Fruit fly (Drosophila melanogaster) whole organism, pupa: ENCODE data around the gene ZIPIC.
A peak's percentile ranks its signal among the peaks of the same experiment; 100 is the strongest.

ENCODE experiments used
- CG10348 ChIP-seq: fragments of 200-800 bp; sonication (Bioruptor generic); IDR thresholded peaks from 2 replicates; pipeline ENCODE4 v1.3.6; 2022; ENCODE audit warnings: missing biosample characterization, missing genetic modification characterization
- CG12605 ChIP-seq: fragments of 200-800 bp; sonication (Bioruptor generic); IDR thresholded peaks from 2 replicates; pipeline ENCODE4 v1.3.6; 2022; ENCODE audit warnings: missing biosample characterization, missing genetic modification characterization
- CG13204 ChIP-seq: fragments of 200-800 bp; sonication (Bioruptor generic); optimal IDR thresholded peaks from 2 replicates; lab custom pipeline; 2018; ENCODE audit warnings: missing biosample characterization, mild to moderate bottlenecking, missing genetic modification characterization, moderate library complexity
- CG14655 ChIP-seq: fragments of 200-800 bp; sonication (Bioruptor generic); optimal IDR thresholded peaks from 3 replicates; lab custom pipeline; 2017; ENCODE audit warnings: mild to moderate bottlenecking, missing biosample characterization, missing genetic modification reagents, missing genetic modification characterization
- CG15710 ChIP-seq: fragments of 200-800 bp; sonication (Bioruptor generic); optimal IDR thresholded peaks from 2 replicates; lab custom pipeline; 2018; ENCODE audit warnings: missing biosample characterization, mild to moderate bottlenecking, missing genetic modification characterization, moderate library complexity
- CG17806 ChIP-seq: fragments of 200-800 bp; sonication (Bioruptor generic); optimal IDR thresholded peaks from 2 replicates; lab custom pipeline; 2018; ENCODE audit warnings: missing biosample characterization, mild to moderate bottlenecking, missing genetic modification characterization, moderate library complexity
- CG32121 ChIP-seq: fragments of 200-800 bp; sonication (Bioruptor generic); IDR thresholded peaks from 2 replicates; pipeline ENCODE4 v1.3.6; 2022; ENCODE audit warnings: missing biosample characterization, missing genetic modification characterization
- CG34367 ChIP-seq: fragments of 200-800 bp; sonication (Bioruptor generic); optimal IDR thresholded peaks from 2 replicates; lab custom pipeline; 2018; ENCODE audit warnings: missing biosample characterization, mild to moderate bottlenecking, missing genetic modification characterization
- CG4496 ChIP-seq: fragments of 200-800 bp; sonication (Bioruptor generic); IDR thresholded peaks from 3 replicates; pipeline ENCODE4 v1.3.6; 2022; ENCODE audit warnings: missing biosample characterization, missing genetic modification characterization
- CG8159 ChIP-seq: fragments of 200-800 bp; sonication (Bioruptor generic); optimal IDR thresholded peaks from 3 replicates; lab custom pipeline; 2018; ENCODE audit warnings: missing biosample characterization, mild to moderate bottlenecking, missing genetic modification characterization, moderate library complexity
- CG8301 ChIP-seq: fragments of 200-800 bp; sonication (Bioruptor generic); optimal IDR thresholded peaks from 2 replicates; lab custom pipeline; 2018; ENCODE audit warnings: missing biosample characterization, mild to moderate bottlenecking, missing genetic modification characterization
- CG9948 ChIP-seq: fragments of 200-800 bp; sonication (Bioruptor generic); optimal IDR thresholded peaks from 2 replicates; lab custom pipeline; 2018; ENCODE audit warnings: missing biosample characterization, mild to moderate bottlenecking, missing genetic modification characterization, moderate library complexity
- D1 ChIP-seq: fragments of 200-800 bp; sonication (Bioruptor generic); optimal IDR thresholded peaks from 2 replicates; lab custom pipeline; 2018; ENCODE audit warnings: missing biosample characterization, mild to moderate bottlenecking, missing genetic modification characterization, moderate library complexity
- EcR ChIP-seq: fragments of 200-800 bp; sonication (Bioruptor generic); optimal IDR thresholded peaks from 3 replicates; lab custom pipeline; 2019; ENCODE audit warnings: missing biosample characterization, missing genetic modification characterization, mild to moderate bottlenecking, moderate library complexity, missing genetic modification reagents
- Ets98B ChIP-seq: fragments of 200-800 bp; sonication (Bioruptor generic); IDR thresholded peaks from 2 replicates; pipeline ENCODE4 v1.3.6; 2022; ENCODE audit warnings: missing biosample characterization, missing genetic modification characterization
- Pif1A ChIP-seq: fragments of 200-800 bp; sonication (Bioruptor generic); optimal IDR thresholded peaks from 3 replicates; lab custom pipeline; 2016; ENCODE audit warnings: missing biosample characterization, missing genetic modification characterization
- Pif1B ChIP-seq: fragments of 200-800 bp; sonication (Bioruptor generic); optimal IDR thresholded peaks from 3 replicates; lab custom pipeline; 2016; ENCODE audit warnings: missing biosample characterization, missing genetic modification characterization
- Snoo ChIP-seq: fragments of 200-800 bp; sonication (Bioruptor generic); optimal IDR thresholded peaks from 3 replicates; lab custom pipeline; 2017; ENCODE audit warnings: missing biosample characterization, mild to moderate bottlenecking, missing genetic modification characterization, inconsistent platforms
- fd96Ca ChIP-seq: fragments of 200-800 bp; sonication (Bioruptor generic); IDR thresholded peaks from 3 replicates; pipeline ENCODE4 v1.3.6; 2022; ENCODE audit warnings: missing biosample characterization, missing genetic modification characterization
- gl ChIP-seq: fragments of 200-800 bp; sonication (Bioruptor generic); optimal IDR thresholded peaks from 2 replicates; lab custom pipeline; 2018; ENCODE audit warnings: missing biosample characterization, mild to moderate bottlenecking, missing genetic modification characterization
- rn ChIP-seq: fragments of 200-800 bp; sonication (Bioruptor generic); IDR thresholded peaks from 2 replicates; pipeline ENCODE4 v1.3.6; 2022; ENCODE audit warnings: missing biosample characterization, missing genetic modification characterization

ZIPIC gene

DNA sequence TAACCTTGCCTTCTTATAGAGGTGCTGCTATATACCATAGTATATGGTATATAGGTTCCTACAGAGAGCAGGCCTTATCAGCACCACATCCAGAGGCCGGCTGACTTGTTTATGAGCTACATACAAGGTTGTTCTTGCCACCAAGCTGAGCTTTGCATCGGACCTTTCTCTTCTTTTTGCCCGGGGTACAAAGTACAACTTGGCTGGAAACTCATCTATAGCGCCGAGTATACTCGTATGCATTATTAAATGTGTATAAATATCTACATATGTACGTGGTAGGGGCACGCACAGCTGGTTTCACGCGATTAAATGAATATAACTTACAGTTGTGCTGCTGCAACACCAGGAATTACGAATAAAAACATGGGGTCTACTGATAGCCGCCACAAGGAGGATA is 22.8 kb downstream of the ZIPIC start:
- peak; percentile 94 for TF ChIP-seq gl (tag; lab: Kevin White, UChicago)
- TF ChIP-seq EcR (GFP tag; lab: Kevin White, UChicago) = no peak
- peak; percentile 58 for TF ChIP-seq CG14655 (GFP tag; lab: Kevin White, UChicago)
- peak; percentile 54; the same call in 1 of the 3 replicates for TF ChIP-seq CG4496
- peak; percentile 78 for TF ChIP-seq CG13204 (GFP tag; lab: Kevin White, UChicago)
- TF ChIP-seq CG9948 (tag; lab: Kevin White, UChicago) = no peak
- TF ChIP-seq CG17806 = peak; percentile 47
- peak; percentile 39; the same call in 2 of the 3 replicates for TF ChIP-seq fd96Ca (GFP tag; lab: Robert Waterston, UW)
- TF ChIP-seq rn = no peak
- TF ChIP-seq CG12605 (GFP tag; lab: Robert Waterston, UW) = peak; percentile 87
- TF ChIP-seq Ets98B (GFP tag; lab: Robert Waterston, UW) = peak; percentile 77
- TF ChIP-seq CG10348 (GFP tag; lab: Robert Waterston, UW) = no peak
- TF ChIP-seq Pif1A (GFP tag; lab: Kevin White, UChicago) = peak; percentile 76
- peak; percentile 18 for TF ChIP-seq CG15710 (tag; lab: Kevin White, UChicago)
- TF ChIP-seq Pif1B = peak; percentile 64
- TF ChIP-seq CG8159 (tag; lab: Kevin White, UChicago) = peak; percentile 40
- peak; percentile 23 for TF ChIP-seq CG34367 (tag; lab: Kevin White, UChicago)
- TF ChIP-seq Snoo = peak; percentile 3
- peak; percentile 48 for TF ChIP-seq CG8301 (tag; lab: Kevin White, UChicago)

DNA sequence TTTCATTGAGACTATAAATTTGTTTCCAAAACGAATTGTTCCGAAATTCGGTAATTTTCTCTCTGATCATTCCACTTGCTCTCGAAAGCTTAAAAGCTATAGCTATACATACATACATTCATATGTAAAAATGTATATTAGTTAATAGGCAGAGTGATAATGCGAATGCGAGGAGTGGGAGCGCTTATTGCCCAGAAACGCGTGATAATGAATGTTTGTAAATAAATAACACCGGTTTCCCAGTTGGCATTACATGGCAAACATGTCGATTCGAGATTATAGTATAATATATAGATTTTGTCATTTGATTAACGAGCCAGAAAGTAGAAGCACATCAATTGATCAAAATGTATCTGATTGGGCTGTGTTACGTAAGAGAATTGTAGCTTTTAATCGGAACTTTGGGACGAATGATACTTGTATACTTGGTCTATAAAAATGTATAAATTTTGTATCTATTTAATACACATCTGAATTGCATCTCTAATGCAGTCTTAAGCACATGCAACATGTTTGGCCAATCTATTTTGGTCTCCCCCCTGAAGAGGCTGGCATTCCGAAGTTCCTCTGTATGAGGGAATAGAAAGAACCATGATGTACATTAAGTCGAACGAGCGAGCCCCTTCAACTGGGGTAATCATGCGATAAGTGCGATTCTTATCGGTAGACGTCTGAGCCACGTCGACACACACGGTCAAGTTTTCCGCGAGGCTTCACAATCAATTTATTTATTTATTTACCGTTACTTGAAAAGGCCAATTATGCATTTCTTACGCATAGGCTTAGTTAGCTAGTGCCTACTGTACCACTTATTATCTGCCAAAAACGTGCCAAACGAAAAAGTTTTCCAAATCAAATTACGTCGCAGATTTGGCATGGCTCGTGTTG is 23.8 kb downstream of the ZIPIC start:
- TF ChIP-seq CG12605 (GFP tag; lab: Robert Waterston, UW) = no peak
- peak; percentile 32; the same call in 1 of the 2 replicates for TF ChIP-seq rn
- TF ChIP-seq CG9948 (tag; lab: Kevin White, UChicago) = no peak
- no peak for TF ChIP-seq Snoo
- TF ChIP-seq Ets98B (GFP tag; lab: Robert Waterston, UW) = peak; percentile 66; the same call in 1 of the 2 replicates
- TF ChIP-seq CG14655 (GFP tag; lab: Kevin White, UChicago) = peak; percentile 58
- TF ChIP-seq CG4496 = peak; percentile 72
- TF ChIP-seq CG13204 (GFP tag; lab: Kevin White, UChicago) = no peak
- peak; percentile 68; the same call in 2 of the 3 replicates for TF ChIP-seq fd96Ca (GFP tag; lab: Robert Waterston, UW)
- TF ChIP-seq CG8301 (tag; lab: Kevin White, UChicago) = peak; percentile 38
- TF ChIP-seq CG32121 (GFP tag; lab: Robert Waterston, UW) = peak; percentile 64

DNA sequence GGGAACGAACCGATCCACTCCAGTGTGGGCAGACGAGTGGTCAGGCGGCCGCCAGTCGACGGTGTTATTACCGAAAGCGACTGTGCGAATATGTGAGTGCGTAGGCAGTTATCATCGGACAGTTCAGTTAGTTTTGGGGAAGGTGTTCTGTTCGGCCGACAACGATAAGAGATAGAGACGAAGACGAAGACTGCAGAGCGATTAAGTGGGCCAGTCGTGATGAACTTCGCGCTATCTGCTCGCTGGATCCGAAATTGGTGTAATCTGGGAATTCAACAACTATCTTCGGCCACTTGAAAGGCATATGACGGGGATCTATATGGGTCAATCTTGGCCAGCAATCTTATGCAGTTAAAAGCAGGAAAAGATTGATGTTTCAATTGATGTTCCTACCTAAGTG is 27.5 kb downstream of the ZIPIC start, which contains the start of gene CG7912:
Gene CG7912, minus strand, starts transcription at position 17 of the 400 bp plus-strand sequence.
- TF ChIP-seq Pif1A (GFP tag; lab: Kevin White, UChicago) = no peak
- no peak for TF ChIP-seq Snoo
- no peak for TF ChIP-seq CG34367 (tag; lab: Kevin White, UChicago)

DNA sequence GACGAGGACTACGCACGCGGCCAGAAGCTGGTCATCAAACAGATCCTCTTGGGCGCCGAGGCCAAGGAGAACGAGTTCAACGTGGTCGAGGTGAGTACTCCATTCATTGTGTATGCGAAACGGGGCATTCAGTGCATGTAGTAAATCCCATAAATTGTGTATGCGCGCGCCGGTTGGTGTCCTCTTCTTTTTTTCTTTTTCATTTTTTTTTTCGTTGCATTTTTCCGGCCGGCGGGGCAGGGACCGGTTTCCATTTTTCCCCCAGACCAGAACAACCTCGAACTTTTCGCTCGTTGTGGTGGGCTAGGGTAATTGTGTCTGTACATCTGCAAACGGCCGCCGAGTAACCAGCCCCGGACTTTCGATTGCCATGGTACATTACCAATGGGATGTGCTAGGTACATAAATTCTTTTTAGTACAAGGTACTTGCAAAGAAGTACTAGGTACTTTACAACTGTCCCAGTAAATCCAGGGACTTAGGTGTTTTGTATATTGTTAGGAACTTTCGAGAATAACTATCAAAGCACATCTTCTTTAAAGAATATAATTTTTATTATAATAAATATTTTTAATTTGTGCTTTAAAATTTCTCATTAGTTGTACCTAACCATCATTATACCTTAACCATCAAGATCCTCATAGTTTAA is 31.2 kb downstream of the ZIPIC start:
- TF ChIP-seq Pif1A (GFP tag; lab: Kevin White, UChicago) = no peak
- peak; percentile 55; the same call in 1 of the 3 replicates for TF ChIP-seq fd96Ca (GFP tag; lab: Robert Waterston, UW)
- TF ChIP-seq EcR (GFP tag; lab: Kevin White, UChicago) = peak; percentile 60
- TF ChIP-seq CG17806 = peak; percentile 42
- peak; percentile 39 for TF ChIP-seq CG8301 (tag; lab: Kevin White, UChicago)
- peak; percentile 34 for TF ChIP-seq CG34367 (tag; lab: Kevin White, UChicago)
- peak; percentile 82 for TF ChIP-seq CG12605 (GFP tag; lab: Robert Waterston, UW)
- TF ChIP-seq CG13204 (GFP tag; lab: Kevin White, UChicago) = no peak
- TF ChIP-seq CG9948 (tag; lab: Kevin White, UChicago) = no peak
- TF ChIP-seq gl (tag; lab: Kevin White, UChicago) = peak; percentile 86
- peak; percentile 45 for TF ChIP-seq CG15710 (tag; lab: Kevin White, UChicago)
- peak; percentile 76 for TF ChIP-seq Ets98B (GFP tag; lab: Robert Waterston, UW)
- no peak for TF ChIP-seq CG32121 (GFP tag; lab: Robert Waterston, UW)
- no peak for TF ChIP-seq D1 (tag; lab: Kevin White, UChicago)
- peak; percentile 63 for TF ChIP-seq CG14655 (GFP tag; lab: Kevin White, UChicago)
- TF ChIP-seq CG8159 (tag; lab: Kevin White, UChicago) = peak; percentile 44
- peak; percentile 87 for TF ChIP-seq CG4496
- TF ChIP-seq Pif1B = peak; percentile 53

DNA sequence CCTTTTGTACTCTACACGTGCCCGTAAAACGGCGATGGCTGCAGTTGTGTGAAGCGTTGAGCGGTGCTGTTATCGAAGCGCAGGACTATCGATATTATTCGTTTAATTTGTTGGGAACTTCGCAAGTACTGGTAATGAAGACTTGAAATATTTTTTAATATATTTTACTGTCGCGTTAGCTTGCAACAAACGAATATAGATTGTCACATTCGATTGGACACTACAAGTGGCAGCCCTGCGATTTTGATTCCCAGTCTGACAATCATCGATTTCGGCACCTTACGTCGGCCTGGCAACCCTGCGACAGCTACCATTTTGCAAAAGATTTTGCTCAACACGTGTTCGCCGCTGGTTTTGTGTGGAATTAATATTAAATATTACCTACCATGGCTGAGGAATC is 32.0 kb downstream of the ZIPIC start, which contains the start of the genes Nlp and Nph:
Gene Nlp, plus strand, starts transcription at position 138 of the 400 bp plus-strand sequence.
Gene Nph, minus strand, starts transcription at position 214 of the 400 bp plus-strand sequence.
- TF ChIP-seq CG10348 (GFP tag; lab: Robert Waterston, UW) = no peak
- TF ChIP-seq Snoo = peak; percentile 14
